Worm (Caenorhabditis elegans) whole organism, L2 larva: Measurements from ENCODE around the gene cmd-1.

Experiments used
- C34F6.9 ChIP-seq: fragments of 150-350 bp; optimal IDR thresholded peaks from 2 replicates; lab custom pipeline; 2014; ENCODE audit warnings: missing biosample characterization, missing genetic modification characterization
- aly-2 ChIP-seq: fragments of 150-350 bp; optimal IDR thresholded peaks from 2 replicates; lab custom pipeline; 2014; ENCODE audit warnings: missing biosample characterization, missing genetic modification characterization
- ama-1 ChIP-seq: fragments of 150-350 bp; optimal IDR thresholded peaks from 2 replicates; lab custom pipeline; 2018; ENCODE audit warnings: inconsistent platforms
- ceh-82 ChIP-seq: fragments of 150-350 bp; optimal IDR thresholded peaks from 2 replicates; lab custom pipeline; 2014; ENCODE audit warnings: missing biosample characterization, missing genetic modification characterization
- elt-1 ChIP-seq: fragments of 150-350 bp; optimal IDR thresholded peaks from 2 replicates; lab custom pipeline; 2014; ENCODE audit warnings: missing biosample characterization, missing genetic modification characterization
- fos-1 ChIP-seq: fragments of 150-350 bp; optimal IDR thresholded peaks from 2 replicates; lab custom pipeline; 2014; ENCODE audit warnings: missing biosample characterization, missing genetic modification characterization
- lsy-2 ChIP-seq, 2 experiments: fragments of 150-350 bp in 1 of 2; sonication (generic microtip) in 1 of 2; optimal IDR thresholded peaks; 2 replicates each; lab custom pipeline; 2014 to 2017; ENCODE audit warnings: missing biosample characterization in 2 of 2, missing genetic modification characterization in 2 of 2
- mdl-1 ChIP-seq, 2 experiments: fragments of 150-350 bp in 1 of 2; sonication (generic microtip) in 1 of 2; optimal IDR thresholded peaks; 2 replicates each; lab custom pipeline; 2017; ENCODE audit warnings: missing biosample characterization in 2 of 2, missing genetic modification characterization in 2 of 2
- nhr-11 ChIP-seq: fragments of 150-350 bp; optimal IDR thresholded peaks from 2 replicates; lab custom pipeline; 2014; ENCODE audit warnings: missing biosample characterization, missing genetic modification characterization
- sma-3 ChIP-seq: sonication (generic microtip); optimal IDR thresholded peaks from 2 replicates; lab custom pipeline; 2016; ENCODE audit warnings: missing genetic modification reagents, missing genetic modification characterization, missing compliant biosample characterization
- unc-62 ChIP-seq: fragments of 150-350 bp; optimal IDR thresholded peaks from 2 replicates; lab custom pipeline; 2014; ENCODE audit warnings: missing biosample characterization, missing genetic modification reagents, missing genetic modification characterization
- ztf-4 ChIP-seq: fragments of 150-350 bp; optimal IDR thresholded peaks from 2 replicates; lab custom pipeline; 2014; ENCODE audit warnings: missing biosample characterization, missing genetic modification characterization

ce11 chrV:1156431-1156830, 360 bp downstream of the cmd-1 start:
- TF ChIP-seq lsy-2 (tag; optimal IDR thresholded peaks at IDR 0.05; lab: Kevin White, UChicago) = no peak
- TF ChIP-seq aly-2 (tag; lab: Kevin White, UChicago) = no peak
- no peak for TF ChIP-seq elt-1
- TF ChIP-seq mdl-1 (tag; optimal IDR thresholded peaks at IDR 0.05; lab: Kevin White, UChicago) = no peak
- TF ChIP-seq nhr-11 (tag; lab: Kevin White, UChicago) = no peak
- TF ChIP-seq ztf-4 (tag; lab: Kevin White, UChicago) = no peak
- no peak for TF ChIP-seq unc-62 (GFP tag; lab: Kevin White, UChicago)
- no peak for TF ChIP-seq C34F6.9 (tag; lab: Kevin White, UChicago)
- no peak for TF ChIP-seq ceh-82 (tag; lab: Kevin White, UChicago)
- TF ChIP-seq sma-3 (GFP tag; lab: Kevin White, UChicago) = no peak
- no peak for TF ChIP-seq ama-1
- TF ChIP-seq fos-1 (tag; lab: Kevin White, UChicago) = no peak
